Worm (Caenorhabditis elegans) whole organism, young adult: ENCODE measurements around the gene C05E4.7.

ENCODE experiments used
- B0019.2 ChIP-seq: fragments of 200-800 bp; sonication (Bioruptor generic); conservative IDR thresholded peaks from 2 replicates; pipeline ENCODE4 v1.3.6; 2022; ENCODE audit warnings: missing genetic modification reagents, missing genetic modification characterization, missing compliant biosample characterization
- B0035.1 ChIP-seq: sonication (generic microtip); optimal IDR thresholded peaks from 2 replicates; lab custom pipeline; 2016; ENCODE audit warnings: missing genetic modification characterization, mild to moderate bottlenecking, missing compliant biosample characterization, missing genotype, missing genetic modification reagents
- B0336.3 ChIP-seq: fragments of 200-800 bp; sonication (Bioruptor generic); IDR thresholded peaks from 2 replicates; pipeline ENCODE4 v1.3.6; 2022; ENCODE audit warnings: missing genetic modification characterization, missing compliant biosample characterization
- F22D6.2 ChIP-seq: sonication (generic microtip); optimal IDR thresholded peaks from 2 replicates; lab custom pipeline; 2016; ENCODE audit warnings: mild to moderate bottlenecking, missing genetic modification characterization, missing compliant biosample characterization
- F55B11.4 ChIP-seq: sonication (generic microtip); optimal IDR thresholded peaks from 2 replicates; lab custom pipeline; 2016; ENCODE audit warnings: missing compliant biosample characterization, missing genetic modification characterization, borderline replicate concordance; ENCODE audit not compliant: insufficient read depth
- F57A8.1 ChIP-seq: fragments of 200-800 bp; sonication (Bioruptor generic); optimal IDR thresholded peaks from 2 replicates; lab custom pipeline; 2018; ENCODE audit warnings: mild to moderate bottlenecking, missing genetic modification characterization, moderate library complexity, missing compliant biosample characterization
- F57C9.4 ChIP-seq: sonication (generic microtip); optimal IDR thresholded peaks from 2 replicates; lab custom pipeline; 2017; ENCODE audit warnings: mild to moderate bottlenecking, missing genetic modification characterization, missing compliant biosample characterization
- K11D2.4 ChIP-seq: fragments of 200-800 bp; sonication (Bioruptor generic); IDR thresholded peaks from 2 replicates; pipeline ENCODE4 v1.3.6; 2022; ENCODE audit warnings: missing genetic modification reagents, missing genetic modification characterization, missing compliant biosample characterization
- T07F8.4 ChIP-seq: sonication (generic microtip); optimal IDR thresholded peaks from 2 replicates; lab custom pipeline; 2016; ENCODE audit warnings: mild to moderate bottlenecking, missing genetic modification characterization, moderate library complexity, missing compliant biosample characterization
- Y53F4B.3 ChIP-seq: fragments of 200-800 bp; sonication (Bioruptor generic); IDR thresholded peaks from 2 replicates; pipeline ENCODE4 v1.3.6; 2022; ENCODE audit warnings: missing genetic modification reagents, missing genetic modification characterization, missing compliant biosample characterization
- Y53G8AR.9 ChIP-seq: fragments of 200-800 bp; sonication (Bioruptor generic); conservative IDR thresholded peaks from 2 replicates; pipeline ENCODE4 v1.3.6; 2022; ENCODE audit warnings: missing genetic modification reagents, missing genetic modification characterization, missing compliant biosample characterization
- Y67H2A.10 ChIP-seq: fragments of 200-800 bp; sonication (Bioruptor generic); conservative IDR thresholded peaks from 2 replicates; pipeline ENCODE4 v1.3.6; 2022; ENCODE audit warnings: missing genetic modification reagents, missing genetic modification characterization, missing compliant biosample characterization
- Y79H2A.3 ChIP-seq: fragments of 200-800 bp; sonication (Bioruptor generic); conservative IDR thresholded peaks from 2 replicates; pipeline ENCODE4 v1.3.6; 2022; ENCODE audit warnings: missing genetic modification reagents, missing genetic modification characterization, missing compliant biosample characterization
- Y95B8A.8 ChIP-seq: fragments of 200-800 bp; sonication (Bioruptor generic); IDR thresholded peaks from 2 replicates; pipeline ENCODE4 v1.3.6; 2022; ENCODE audit warnings: missing genetic modification reagents, missing genetic modification characterization, missing compliant biosample characterization
- athp-1 ChIP-seq: sonication (generic microtip); optimal IDR thresholded peaks from 2 replicates; lab custom pipeline; 2017; ENCODE audit warnings: mild to moderate bottlenecking, missing genetic modification characterization, missing compliant biosample characterization
- attf-5 ChIP-seq: fragments of 200-800 bp; sonication (Bioruptor generic); optimal IDR thresholded peaks from 2 replicates; lab custom pipeline; 2018; ENCODE audit warnings: mild to moderate bottlenecking, missing genetic modification characterization, missing compliant biosample characterization
- cebp-1 ChIP-seq, 2 experiments: fragments of 200-800 bp in 1 of 2; sonication (Bioruptor generic) in 1 of 2; sonication (generic microtip) in 1 of 2; IDR thresholded peaks in 1 of 2; optimal IDR thresholded peaks in 1 of 2; 2 replicates each; pipeline versions ENCODE4 v1.3.6 to Lab custom; 2017 to 2022; ENCODE audit warnings: missing compliant biosample characterization in 2 of 2, missing genetic modification characterization in 2 of 2, mild to moderate bottlenecking in 1 of 2, missing genetic modification reagents in 1 of 2, moderate library complexity in 1 of 2
- ceh-100 ChIP-seq: fragments of 200-800 bp; sonication (Bioruptor generic); IDR thresholded peaks from 2 replicates; pipeline ENCODE4 v1.3.6; 2022; ENCODE audit warnings: missing genetic modification reagents, missing genetic modification characterization, missing compliant biosample characterization
- ceh-58 ChIP-seq: fragments of 200-800 bp; sonication (Bioruptor generic); IDR thresholded peaks from 2 replicates; pipeline ENCODE4 v1.3.6; 2022; ENCODE audit warnings: missing genetic modification characterization, missing compliant biosample characterization
- chd-7 ChIP-seq: sonication (generic microtip); optimal IDR thresholded peaks from 2 replicates; lab custom pipeline; 2016; ENCODE audit warnings: mild to moderate bottlenecking, missing genetic modification characterization, moderate library complexity, missing compliant biosample characterization
- die-1 ChIP-seq: sonication (generic microtip); optimal IDR thresholded peaks from 2 replicates; lab custom pipeline; 2016; ENCODE audit warnings: missing genotype, mild to moderate bottlenecking, missing genetic modification characterization, missing compliant biosample characterization
- dpff-1 ChIP-seq: sonication (generic microtip); optimal IDR thresholded peaks from 2 replicates; lab custom pipeline; 2017; ENCODE audit warnings: mild to moderate bottlenecking, missing genetic modification characterization, missing compliant biosample characterization
- egl-18 ChIP-seq: fragments of 200-800 bp; sonication (Bioruptor generic); IDR thresholded peaks from 2 replicates; pipeline ENCODE4 v1.3.6; 2022; ENCODE audit warnings: missing genetic modification reagents, missing genetic modification characterization, missing compliant biosample characterization
- egl-44 ChIP-seq: fragments of 200-800 bp; sonication (Bioruptor generic); IDR thresholded peaks from 2 replicates; pipeline ENCODE4 v1.3.6; 2022; ENCODE audit warnings: missing genetic modification reagents, missing genetic modification characterization, missing compliant biosample characterization
- ekl-4 ChIP-seq: fragments of 200-800 bp; sonication (Bioruptor generic); IDR thresholded peaks from 2 replicates; pipeline ENCODE4 v1.3.6; 2022; ENCODE audit warnings: missing genetic modification reagents, missing genetic modification characterization, missing compliant biosample characterization
- him-1 ChIP-seq: sonication (generic microtip); optimal IDR thresholded peaks from 2 replicates; lab custom pipeline; 2016; ENCODE audit warnings: missing genotype, missing genetic modification reagents, missing genetic modification characterization, missing compliant biosample characterization
- hmg-1.2 ChIP-seq: fragments of 200-800 bp; sonication (Bioruptor generic); IDR thresholded peaks from 2 replicates; pipeline ENCODE4 v1.3.6; 2022; ENCODE audit warnings: missing genetic modification reagents, missing genetic modification characterization, missing compliant biosample characterization
- hrde-1 ChIP-seq: sonication (generic microtip); optimal IDR thresholded peaks from 2 replicates; lab custom pipeline; 2016; ENCODE audit warnings: missing genetic modification characterization, mild to moderate bottlenecking, missing compliant biosample characterization, moderate library complexity, missing genotype, missing genetic modification reagents, borderline replicate concordance
- lag-1 ChIP-seq: fragments of 200-800 bp; sonication (Bioruptor generic); IDR thresholded peaks from 2 replicates; pipeline ENCODE4 v1.3.6; 2022; ENCODE audit warnings: missing genetic modification reagents, missing genetic modification characterization, missing compliant biosample characterization
- lin-40 ChIP-seq: sonication (generic microtip); optimal IDR thresholded peaks from 2 replicates; lab custom pipeline; 2016; ENCODE audit warnings: missing genetic modification characterization, mild to moderate bottlenecking, missing compliant biosample characterization, missing genotype, missing genetic modification reagents
- lin-54 ChIP-seq: fragments of 200-800 bp; sonication (Bioruptor generic); optimal IDR thresholded peaks from 2 replicates; lab custom pipeline; 2018; ENCODE audit warnings: mild to moderate bottlenecking, missing genetic modification characterization, missing compliant biosample characterization
- lsl-1 ChIP-seq: fragments of 200-800 bp; sonication (Bioruptor generic); optimal IDR thresholded peaks from 2 replicates; lab custom pipeline; 2018; ENCODE audit warnings: mild to moderate bottlenecking, missing genetic modification characterization, moderate library complexity, missing compliant biosample characterization
- madf-10 ChIP-seq: sonication (generic microtip); optimal IDR thresholded peaks from 2 replicates; lab custom pipeline; 2016; ENCODE audit warnings: mild to moderate bottlenecking, missing genetic modification characterization, missing compliant biosample characterization
- mcd-1 ChIP-seq: fragments of 200-800 bp; sonication (Bioruptor generic); IDR thresholded peaks from 2 replicates; pipeline ENCODE4 v1.3.6; 2022; ENCODE audit warnings: missing genetic modification reagents, missing genetic modification characterization, missing compliant biosample characterization
- mel-28 ChIP-seq: sonication (generic microtip); optimal IDR thresholded peaks from 2 replicates; lab custom pipeline; 2016; ENCODE audit warnings: borderline replicate concordance, mild to moderate bottlenecking, missing genetic modification characterization, missing compliant biosample characterization
- nfya-1 ChIP-seq: sonication (generic microtip); optimal IDR thresholded peaks from 2 replicates; lab custom pipeline; 2017; ENCODE audit warnings: antibody characterized with exemption, missing compliant biosample characterization, missing genetic modification characterization, borderline replicate concordance; ENCODE audit not compliant: insufficient read depth
- nfya-2 ChIP-seq: fragments of 200-800 bp; sonication (Bioruptor generic); IDR thresholded peaks from 2 replicates; pipeline ENCODE4 v1.3.6; 2022; ENCODE audit warnings: missing genetic modification reagents, missing genetic modification characterization, missing compliant biosample characterization
- nhr-120 ChIP-seq: fragments of 200-800 bp; sonication (Bioruptor generic); IDR thresholded peaks from 2 replicates; pipeline ENCODE4 v1.3.6; 2022; ENCODE audit warnings: missing genetic modification characterization, missing compliant biosample characterization
- nhr-179 ChIP-seq: sonication (generic microtip); optimal IDR thresholded peaks from 2 replicates; lab custom pipeline; 2016; ENCODE audit warnings: mild to moderate bottlenecking, missing genetic modification characterization, missing compliant biosample characterization
- pbrm-1 ChIP-seq: fragments of 200-800 bp; sonication (Bioruptor generic); IDR thresholded peaks from 2 replicates; pipeline ENCODE4 v1.3.6; 2022; ENCODE audit warnings: missing genetic modification reagents, missing genetic modification characterization, missing compliant biosample characterization
- pha-4 ChIP-seq: fragments of 150-350 bp; sonication (generic microtip); optimal IDR thresholded peaks from 2 replicates; lab custom pipeline; 2014; ENCODE audit warnings: missing biosample characterization, missing genetic modification reagents, missing genetic modification characterization
- rpc-1 ChIP-seq, 2 experiments: fragments of 150-350 bp in 1 of 2; sonication (generic microtip) in 1 of 2; optimal IDR thresholded peaks; 2 replicates each; lab custom pipeline; 2014 to 2018; ENCODE audit warnings: missing biosample characterization in 1 of 2, missing genetic modification characterization in 1 of 2, missing genetic modification reagents in 1 of 2, missing genotype in 1 of 2
- snpc-1.1 ChIP-seq: sonication (generic microtip); optimal IDR thresholded peaks from 2 replicates; lab custom pipeline; 2017; ENCODE audit warnings: missing genetic modification characterization, mild to moderate bottlenecking, missing compliant biosample characterization, antibody characterized with exemption, moderate library complexity, missing genotype, missing genetic modification reagents; ENCODE audit not compliant: insufficient read depth
- snpc-4 ChIP-seq, 5 experiments: fragments of 150-350 bp in 1 of 5; sonication (generic microtip) in 4 of 5; optimal IDR thresholded peaks; 2 replicates each; lab custom pipeline; 2014 to 2018; ENCODE audit warnings: missing genetic modification characterization in 5 of 5, missing biosample characterization in 3 of 5, antibody characterized with exemption in 2 of 5, mild to moderate bottlenecking in 2 of 5, missing compliant biosample characterization in 2 of 5, missing genotype in 2 of 5, moderate library complexity in 2 of 5, missing genetic modification reagents in 1 of 5
- tbx-9 ChIP-seq: sonication (generic microtip); optimal IDR thresholded peaks from 2 replicates; lab custom pipeline; 2016; ENCODE audit warnings: borderline replicate concordance, missing genetic modification characterization, inconsistent platforms, missing compliant biosample characterization
- ztf-25 ChIP-seq: fragments of 200-800 bp; sonication (Bioruptor generic); IDR thresholded peaks from 2 replicates; pipeline ENCODE4 v1.3.6; 2022; ENCODE audit warnings: missing genetic modification reagents, missing genetic modification characterization, missing compliant biosample characterization

Gene C05E4.7

ce11 chrV:774875-775359 lies 33.0 kb downstream of the C05E4.7 start, which contains the start of gene srbc-58 (continued):
- TF ChIP-seq F57C9.4 = no peak
- TF ChIP-seq F22D6.2 = no peak
- TF ChIP-seq rpc-1 (optimal IDR thresholded peaks at IDR 0.05; lab: Kevin White, UChicago) = no peak
- TF ChIP-seq rpc-1 (tag; optimal IDR thresholded peaks at IDR 0.05; lab: Kevin White, UChicago) = no peak
- no peak for TF ChIP-seq Y95B8A.8
- no peak for TF ChIP-seq nhr-179
- no peak for TF ChIP-seq egl-44 (GFP tag; lab: Robert Waterston, UW)
- no peak for TF ChIP-seq F55B11.4 (tag; lab: Kevin White, UChicago)
- TF ChIP-seq T07F8.4 (tag; lab: Kevin White, UChicago) = no peak
- no peak for TF ChIP-seq cebp-1 (GFP tag; IDR thresholded peaks at IDR 0.05; lab: Robert Waterston, UW)
- peak; percentile 30 for TF ChIP-seq cebp-1 (tag; optimal IDR thresholded peaks at IDR 0.05; lab: Kevin White, UChicago)
- TF ChIP-seq ceh-58 (GFP tag; lab: Robert Waterston, UW) = 0 out of 2 replicates have a peak, but pooled peaks have one; percentile 52
- TF ChIP-seq ceh-100 (GFP tag; lab: Robert Waterston, UW) = no peak
- no peak for TF ChIP-seq nfya-1 (tag; lab: Kevin White, UChicago)
- peak; percentile 83 for TF ChIP-seq mcd-1 (GFP tag; lab: Robert Waterston, UW)
- TF ChIP-seq pha-4 = no peak
- TF ChIP-seq athp-1 = no peak
- no peak for TF ChIP-seq snpc-1.1 (tag; lab: Kevin White, UChicago)
- TF ChIP-seq F57A8.1 (GFP tag; lab: Kevin White, UChicago) = no peak
- peak; percentile 78 for TF ChIP-seq ekl-4 (GFP tag; lab: Robert Waterston, UW)
- TF ChIP-seq Y79H2A.3 (GFP tag; lab: Robert Waterston, UW) = no peak
- no peak for TF ChIP-seq mel-28 (tag; lab: Kevin White, UChicago)
- TF ChIP-seq nfya-2 (GFP tag; lab: Robert Waterston, UW) = no peak
- no peak for TF ChIP-seq hmg-1.2
- no peak for TF ChIP-seq die-1 (tag; lab: Kevin White, UChicago)
- no peak for TF ChIP-seq tbx-9 (tag; lab: Kevin White, UChicago)
- TF ChIP-seq nhr-120 (GFP tag; lab: Robert Waterston, UW) = no peak
- no peak for TF ChIP-seq snpc-4 (GFP tag; optimal IDR thresholded peaks at IDR 0.05; lab: Kevin White, UChicago)
- TF ChIP-seq snpc-4 (tag; optimal IDR thresholded peaks at IDR 0.05; lab: Kevin White, UChicago) = peak in 2 of 4 experiments; percentile 10 to 39
- no peak for TF ChIP-seq Y67H2A.10
- no peak for TF ChIP-seq egl-18 (GFP tag; lab: Robert Waterston, UW)
- no peak for TF ChIP-seq K11D2.4 (GFP tag; lab: Robert Waterston, UW)
- TF ChIP-seq B0035.1 (tag; lab: Kevin White, UChicago) = no peak
- no peak for TF ChIP-seq lag-1 (GFP tag; lab: Robert Waterston, UW)
- TF ChIP-seq ztf-25 (GFP tag; lab: Robert Waterston, UW) = no peak
- TF ChIP-seq Y53G8AR.9 = peak; percentile 69; the same call in 1 of the 2 replicates
- peak; percentile 83 for TF ChIP-seq B0336.3 (GFP tag; lab: Robert Waterston, UW)
- peak; percentile 39; the same call in 1 of the 2 replicates for TF ChIP-seq pbrm-1 (GFP tag; lab: Robert Waterston, UW)
- no peak for TF ChIP-seq madf-10
- peak; percentile 77 for TF ChIP-seq lin-54 (GFP tag; lab: Kevin White, UChicago)
- TF ChIP-seq B0019.2 (GFP tag; lab: Robert Waterston, UW) = no peak
- TF ChIP-seq lin-40 = no peak
- TF ChIP-seq attf-5 (GFP tag; lab: Kevin White, UChicago) = no peak
- TF ChIP-seq hrde-1 (tag; lab: Kevin White, UChicago) = no peak
- TF ChIP-seq dpff-1 = no peak
- no peak for TF ChIP-seq Y53F4B.3 (GFP tag; lab: Robert Waterston, UW)
- TF ChIP-seq chd-7 = no peak
- TF ChIP-seq him-1 (tag; lab: Kevin White, UChicago) = peak; percentile 49
- TF ChIP-seq lsl-1 (GFP tag; lab: Kevin White, UChicago) = peak; percentile 27
